Fruit fly (Drosophila melanogaster) whole organism, adult: ENCODE results near the gene Arl5.

Experiments used
- CG11617 ChIP-seq: fragments of 200-800 bp; sonication (Bioruptor generic); optimal IDR thresholded peaks from 2 replicates; lab custom pipeline; 2017; ENCODE audit warnings: mild to moderate bottlenecking, missing biosample characterization, missing genetic modification reagents, missing genetic modification characterization
- CG12768 ChIP-seq: fragments of 200-800 bp; sonication (Bioruptor generic); optimal IDR thresholded peaks from 2 replicates; lab custom pipeline; 2017; ENCODE audit warnings: missing biosample characterization, missing genetic modification characterization, mild to moderate bottlenecking, moderate library complexity, missing genetic modification reagents
- CG14711 ChIP-seq: fragments of 200-800 bp; sonication (Bioruptor generic); optimal IDR thresholded peaks from 2 replicates; lab custom pipeline; 2018; ENCODE audit warnings: missing biosample characterization, mild to moderate bottlenecking, missing genetic modification characterization, moderate library complexity
- CG1620 ChIP-seq: fragments of 200-800 bp; sonication (Bioruptor generic); optimal IDR thresholded peaks from 2 replicates; lab custom pipeline; 2016; ENCODE audit warnings: missing biosample characterization, missing genetic modification characterization
- CG33017 ChIP-seq: fragments of 200-800 bp; sonication (Bioruptor generic); optimal IDR thresholded peaks from 2 replicates; lab custom pipeline; 2018; ENCODE audit warnings: missing biosample characterization, mild to moderate bottlenecking, missing genetic modification characterization, moderate library complexity
- CG5204 ChIP-seq: fragments of 200-800 bp; sonication (Bioruptor generic); optimal IDR thresholded peaks from 2 replicates; lab custom pipeline; 2016; ENCODE audit warnings: missing biosample characterization, missing genetic modification characterization
- CG7045 ChIP-seq: fragments of 200-800 bp; sonication (Bioruptor generic); optimal IDR thresholded peaks from 2 replicates; lab custom pipeline; 2017; ENCODE audit warnings: missing biosample characterization, mild to moderate bottlenecking, missing genetic modification characterization
- CG7101 ChIP-seq: fragments of 200-800 bp; sonication (Bioruptor generic); optimal IDR thresholded peaks from 2 replicates; lab custom pipeline; 2018; ENCODE audit warnings: missing biosample characterization, mild to moderate bottlenecking, missing genetic modification characterization, moderate library complexity
- Clk ChIP-seq: fragments of 200-800 bp; sonication (Bioruptor generic); optimal IDR thresholded peaks from 2 replicates; lab custom pipeline; 2017; ENCODE audit warnings: missing biosample characterization, missing genetic modification characterization
- Crg-1 ChIP-seq: fragments of 200-800 bp; sonication (Bioruptor generic); optimal IDR thresholded peaks from 2 replicates; lab custom pipeline; 2016; ENCODE audit warnings: missing biosample characterization, missing genetic modification characterization
- Hr96 ChIP-seq: fragments of 200-800 bp; sonication (Bioruptor generic); optimal IDR thresholded peaks from 2 replicates; lab custom pipeline; 2016; ENCODE audit warnings: missing biosample characterization, missing genetic modification characterization
- Mnt ChIP-seq: fragments of 200-800 bp; sonication (Bioruptor generic); optimal IDR thresholded peaks from 2 replicates; lab custom pipeline; 2016; ENCODE audit warnings: missing biosample characterization, mild to moderate bottlenecking, missing genetic modification characterization
- bab1 ChIP-seq: fragments of 200-800 bp; sonication (Bioruptor generic); optimal IDR thresholded peaks from 3 replicates; lab custom pipeline; 2019; ENCODE audit warnings: missing biosample characterization, mild to moderate bottlenecking, missing genetic modification characterization, moderate library complexity
- cic ChIP-seq: fragments of 200-800 bp; sonication (Bioruptor generic); optimal IDR thresholded peaks from 2 replicates; lab custom pipeline; 2017; ENCODE audit warnings: missing biosample characterization, mild to moderate bottlenecking, missing genetic modification characterization, moderate library complexity
- cnc ChIP-seq, 2 experiments: fragments of >200 bp; optimal IDR thresholded peaks; 2 replicates each; lab custom pipeline; 2017
- kay ChIP-seq: fragments of 200-800 bp; sonication (Bioruptor generic); peaks from one replicate; lab custom pipeline; 2016; ENCODE audit warnings: missing biosample characterization, missing genetic modification characterization, borderline replicate concordance
- ovo ChIP-seq: fragments of 200-800 bp; sonication (Bioruptor generic); optimal IDR thresholded peaks from 2 replicates; lab custom pipeline; 2016; ENCODE audit warnings: missing biosample characterization, missing genetic modification characterization
- pad ChIP-seq: fragments of 200-800 bp; sonication (Bioruptor generic); optimal IDR thresholded peaks from 3 replicates; lab custom pipeline; 2017; ENCODE audit warnings: missing biosample characterization, missing genetic modification characterization, mild to moderate bottlenecking, moderate library complexity, missing genetic modification reagents
- toe ChIP-seq: fragments of 200-800 bp; sonication (Bioruptor generic); optimal IDR thresholded peaks from 2 replicates; lab custom pipeline; 2016; ENCODE audit warnings: missing biosample characterization, missing genetic modification characterization

The Arl5 gene

dm6 chr3L:8329005-8329404 lies 29.4 kb upstream of the Arl5 start:
- TF ChIP-seq CG1620 (GFP tag; lab: Kevin White, UChicago), result no peak
- no peak for TF ChIP-seq Hr96 (GFP tag; lab: Kevin White, UChicago)
- TF ChIP-seq CG14711, result no peak
- TF ChIP-seq CG7045, result no peak
- no peak for TF ChIP-seq Clk (GFP tag; lab: Kevin White, UChicago)
- no peak for TF ChIP-seq CG5204 (GFP tag; lab: Kevin White, UChicago)
- TF ChIP-seq toe (GFP tag; lab: Kevin White, UChicago), result no peak
- no peak for TF ChIP-seq CG33017 (tag; lab: Kevin White, UChicago)
- no peak for TF ChIP-seq ovo
- no peak for TF ChIP-seq cic (GFP tag; lab: Kevin White, UChicago)

- TF ChIP-seq Clk (GFP tag; lab: Kevin White, UChicago) (no peak), cnc (optimal IDR thresholded peaks at IDR 0.05; lab: Kevin White, UChicago) (no peak), Crg-1 (GFP tag; lab: Kevin White, UChicago) (no peak), CG33017 (tag; lab: Kevin White, UChicago) (no peak), cic (GFP tag; lab: Kevin White, UChicago) (no peak), CG14711 (no peak)
Measured at dm6 chr3L:8328283-8328682, 28.6 kb upstream of the Arl5 start, which contains the start of gene CG34462. Gene CG34462 (plus strand): TSS chr3L:8328583.

- TF ChIP-seq kay (GFP tag; lab: Kevin White, UChicago) (no peak), CG33017 (tag; lab: Kevin White, UChicago) (no peak), pad (GFP tag; lab: Kevin White, UChicago) (no peak), Mnt (GFP tag; lab: Kevin White, UChicago) (no peak), CG7045 (no peak), CG1620 (GFP tag; lab: Kevin White, UChicago) (no peak), cnc (optimal IDR thresholded peaks at IDR 0.05; lab: Kevin White, UChicago) (no peak), cic (GFP tag; lab: Kevin White, UChicago) (no peak), Clk (GFP tag; lab: Kevin White, UChicago) (no peak), bab1 (GFP tag; lab: Kevin White, UChicago) (no peak), toe (GFP tag; lab: Kevin White, UChicago) (no peak), Hr96 (GFP tag; lab: Kevin White, UChicago) (no peak), Crg-1 (GFP tag; lab: Kevin White, UChicago) (no peak), CG7101 (tag; lab: Kevin White, UChicago) (no peak), CG5204 (GFP tag; lab: Kevin White, UChicago) (no peak), CG11617 (GFP tag; lab: Kevin White, UChicago) (no peak), CG14711 (no peak), ovo (no peak), CG12768 (no peak)
Measured at dm6 chr3L:8325559-8325958, 25.9 kb upstream of the Arl5 start, which contains the start of gene CG34461. Gene CG34461 (plus strand): TSS chr3L:8325859.

- no peak for TF ChIP-seq bab1 (GFP tag; lab: Kevin White, UChicago)
- no peak for TF ChIP-seq Clk (GFP tag; lab: Kevin White, UChicago)
- no peak for TF ChIP-seq CG1620 (GFP tag; lab: Kevin White, UChicago)
- TF ChIP-seq kay (GFP tag; lab: Kevin White, UChicago), result no peak
- no peak for TF ChIP-seq CG14711
Measured at dm6 chr3L:8323817-8324216, 24.2 kb upstream of the Arl5 start.

dm6 chr3L:8320105-8320813 lies 20.6 kb upstream of the Arl5 start, which contains the start of gene CG13670:
Gene CG13670 (plus strand): TSS chr3L:8320763.
- no peak for TF ChIP-seq Clk (GFP tag; lab: Kevin White, UChicago)
- no peak for TF ChIP-seq cic (GFP tag; lab: Kevin White, UChicago)
- no peak for TF ChIP-seq CG7045
- no peak for TF ChIP-seq Hr96 (GFP tag; lab: Kevin White, UChicago)
- TF ChIP-seq kay (GFP tag; lab: Kevin White, UChicago), result no peak
- TF ChIP-seq CG7101 (tag; lab: Kevin White, UChicago), result no peak

- TF ChIP-seq toe (GFP tag; lab: Kevin White, UChicago), result no peak
- TF ChIP-seq CG33017 (tag; lab: Kevin White, UChicago), result no peak
- no peak for TF ChIP-seq CG14711
- TF ChIP-seq pad (GFP tag; lab: Kevin White, UChicago), result no peak
- no peak for TF ChIP-seq kay (GFP tag; lab: Kevin White, UChicago)
- TF ChIP-seq Hr96 (GFP tag; lab: Kevin White, UChicago), result no peak
- no peak for TF ChIP-seq CG7045
- no peak for TF ChIP-seq CG5204 (GFP tag; lab: Kevin White, UChicago)
- TF ChIP-seq Crg-1 (GFP tag; lab: Kevin White, UChicago), result no peak
- no peak for TF ChIP-seq cic (GFP tag; lab: Kevin White, UChicago)
- TF ChIP-seq CG1620 (GFP tag; lab: Kevin White, UChicago), result no peak
- no peak for TF ChIP-seq Mnt (GFP tag; lab: Kevin White, UChicago)
- no peak for TF ChIP-seq CG7101 (tag; lab: Kevin White, UChicago)
- TF ChIP-seq ovo, result no peak
- TF ChIP-seq CG12768, result no peak
- no peak for TF ChIP-seq bab1 (GFP tag; lab: Kevin White, UChicago)
- TF ChIP-seq Clk (GFP tag; lab: Kevin White, UChicago), result no peak
Measured at dm6 chr3L:8318916-8319506, 19.4 kb upstream of the Arl5 start, which contains the start of gene CG43059. Gene CG43059 (minus strand): TSS chr3L:8318966.
